Worm (Caenorhabditis elegans) whole organism, young adult: ENCODE results near the gene F16H6.4.

Experiments
- B0035.1 ChIP-seq: sonication (generic microtip); optimal IDR thresholded peaks from 2 replicates; lab custom pipeline; 2016; ENCODE audit warnings: missing genetic modification characterization, mild to moderate bottlenecking, missing compliant biosample characterization, missing genotype, missing genetic modification reagents
- nfya-1 ChIP-seq: sonication (generic microtip); optimal IDR thresholded peaks from 2 replicates; lab custom pipeline; 2017; ENCODE audit warnings: antibody characterized with exemption, missing compliant biosample characterization, missing genetic modification characterization, borderline replicate concordance; ENCODE audit not compliant: insufficient read depth
- nhr-90 ChIP-seq: sonication (generic microtip); optimal IDR thresholded peaks from 2 replicates; lab custom pipeline; 2016; ENCODE audit warnings: missing genotype, mild to moderate bottlenecking, missing genetic modification characterization, missing compliant biosample characterization
- pbrm-1 ChIP-seq: fragments of 200-800 bp; sonication (Bioruptor generic); IDR thresholded peaks from 2 replicates; pipeline ENCODE4 v1.3.6; 2022; ENCODE audit warnings: missing genetic modification reagents, missing genetic modification characterization, missing compliant biosample characterization
- snpc-4 ChIP-seq, 5 experiments: fragments of 150-350 bp in 1 of 5; sonication (generic microtip) in 4 of 5; optimal IDR thresholded peaks; 2 replicates each; lab custom pipeline; 2014 to 2018; ENCODE audit warnings: missing genetic modification characterization in 5 of 5, missing biosample characterization in 3 of 5, antibody characterized with exemption in 2 of 5, mild to moderate bottlenecking in 2 of 5, missing compliant biosample characterization in 2 of 5, missing genotype in 2 of 5, moderate library complexity in 2 of 5, missing genetic modification reagents in 1 of 5
- sptf-2 ChIP-seq: fragments of 200-800 bp; sonication (Bioruptor generic); optimal IDR thresholded peaks from 2 replicates; lab custom pipeline; 2018; ENCODE audit warnings: mild to moderate bottlenecking, missing genetic modification characterization, missing compliant biosample characterization
- unc-62 ChIP-seq: fragments of 150-350 bp; optimal IDR thresholded peaks from 2 replicates; lab custom pipeline; 2014; ENCODE audit warnings: missing biosample characterization, missing genetic modification reagents, missing genetic modification characterization
- xnd-1 ChIP-seq: sonication (generic microtip); optimal IDR thresholded peaks from 2 replicates; lab custom pipeline; 2016; ENCODE audit warnings: missing genotype, missing genetic modification reagents, missing genetic modification characterization, missing compliant biosample characterization
- ztf-22 ChIP-seq: fragments of 200-800 bp; sonication (Bioruptor generic); optimal IDR thresholded peaks from 2 replicates; lab custom pipeline; 2018; ENCODE audit warnings: mild to moderate bottlenecking, missing genetic modification characterization, moderate library complexity, missing compliant biosample characterization
- ztf-25 ChIP-seq: fragments of 200-800 bp; sonication (Bioruptor generic); IDR thresholded peaks from 2 replicates; pipeline ENCODE4 v1.3.6; 2022; ENCODE audit warnings: missing genetic modification reagents, missing genetic modification characterization, missing compliant biosample characterization

DNA sequence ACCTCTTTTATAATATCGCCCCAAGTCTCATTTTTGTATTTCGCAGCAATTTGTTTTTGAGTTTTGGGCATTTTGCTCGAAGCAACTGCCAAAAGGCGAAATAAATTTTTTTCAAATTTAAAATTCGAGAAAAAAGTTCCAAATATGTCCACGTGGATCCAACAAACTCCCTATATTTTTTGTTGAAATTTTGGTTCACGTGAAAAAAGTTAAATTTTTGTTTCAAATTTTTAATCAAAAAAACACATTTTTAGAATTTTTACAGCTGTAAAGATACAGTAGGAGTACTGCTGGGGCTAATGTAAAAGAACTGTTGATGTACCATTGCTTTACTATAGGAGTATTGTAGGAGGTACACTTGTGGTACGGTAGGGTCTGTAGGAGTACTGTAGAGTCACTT is 31.4 kb upstream of the F16H6.4 start, which contains the start of gene C14A6.6:
- TF ChIP-seq ztf-25 (GFP tag; lab: Robert Waterston, UW) (no peak), xnd-1 (tag; lab: Kevin White, UChicago) (no peak), nfya-1 (tag; lab: Kevin White, UChicago) (no peak), unc-62 (GFP tag; lab: Kevin White, UChicago) (no peak), nhr-90 (tag; lab: Kevin White, UChicago) (no peak), pbrm-1 (GFP tag; lab: Robert Waterston, UW) (no peak), snpc-4 (GFP tag; optimal IDR thresholded peaks at IDR 0.05; lab: Kevin White, UChicago) (no peak), snpc-4 (tag; optimal IDR thresholded peaks at IDR 0.05; lab: Kevin White, UChicago) (no peak), B0035.1 (tag; lab: Kevin White, UChicago) (no peak), sptf-2 (GFP tag; lab: Kevin White, UChicago) (no peak), ztf-22 (no peak)
